Worm (Caenorhabditis elegans) whole organism, L1 larva: ENCODE measurements around the gene tut-2.

Source experiments
- ces-1 ChIP-seq: fragments of 150-350 bp; optimal IDR thresholded peaks from 2 replicates; lab custom pipeline; 2014; ENCODE audit warnings: missing biosample characterization, missing genetic modification reagents, missing genetic modification characterization
- fkh-10 ChIP-seq: sonication (generic microtip); optimal IDR thresholded peaks from 2 replicates; lab custom pipeline; 2017; ENCODE audit warnings: missing biosample characterization, missing genetic modification reagents, missing genetic modification characterization
- irx-1 ChIP-seq: sonication (generic microtip); optimal IDR thresholded peaks from 2 replicates; lab custom pipeline; 2016; ENCODE audit warnings: missing genetic modification characterization, missing compliant biosample characterization
- lin-15B ChIP-seq: fragments of 150-350 bp; sonication (generic microtip); optimal IDR thresholded peaks from 3 replicates; lab custom pipeline; 2014; ENCODE audit warnings: missing biosample characterization, missing genetic modification characterization
- lin-39 ChIP-seq: fragments of 150-350 bp; optimal IDR thresholded peaks from 2 replicates; lab custom pipeline; 2014; ENCODE audit warnings: missing biosample characterization, missing genetic modification reagents, missing genetic modification characterization
- nhr-11 ChIP-seq: fragments of 150-350 bp; optimal IDR thresholded peaks from 2 replicates; lab custom pipeline; 2014; ENCODE audit warnings: missing biosample characterization, missing genetic modification characterization
- nhr-237 ChIP-seq: fragments of 150-350 bp; optimal IDR thresholded peaks from 2 replicates; lab custom pipeline; 2014; ENCODE audit warnings: missing biosample characterization, missing genetic modification characterization
- unc-62 ChIP-seq: fragments of 150-350 bp; optimal IDR thresholded peaks from 2 replicates; lab custom pipeline; 2014; ENCODE audit warnings: missing biosample characterization, missing genetic modification reagents, missing genetic modification characterization
- ztf-11 ChIP-seq, 2 experiments: sonication (generic microtip); optimal IDR thresholded peaks; 2 replicates each; lab custom pipeline; 2016 to 2017; ENCODE audit warnings: missing genetic modification characterization in 2 of 2, missing biosample characterization in 1 of 2, missing compliant biosample characterization in 1 of 2

- TF ChIP-seq fkh-10 (GFP tag; lab: Kevin White, UChicago) (peak; percentile 45), lin-39 (tag; lab: Kevin White, UChicago) (no peak), ztf-11 (tag; optimal IDR thresholded peaks at IDR 0.05; lab: Kevin White, UChicago) (no peak), nhr-237 (no peak), unc-62 (no peak), ces-1 (no peak), nhr-11 (no peak), irx-1 (tag; lab: Kevin White, UChicago) (no peak), lin-15B (tag; lab: Kevin White, UChicago) (no peak)
Observed at ce11 chrV:10677459-10677858, 19.4 kb downstream of the tut-2 start.
